Fruit fly (Drosophila melanogaster): ENCODE results near the gene Noc1.

The Noc1 gene

dm6 chr3L:11096195-11096908 lies 21.8 kb downstream of the Noc1 start, which contains the start of the genes CG46439, Iyd and CG33947 (continued):
- no peak for TF ChIP-seq pan (optimal IDR thresholded peaks at IDR 0.05)
- TF ChIP-seq pan (GFP tag; optimal IDR thresholded peaks at IDR 0.05 in 1 of 2, IDR thresholded peaks at IDR 0.05 in 1 of 2), result no peak
- TF ChIP-seq MBD-R2 (GFP tag; IDR thresholded peaks at IDR 0.05), result peak; percentile 28; the same call in 1 of the 2 replicates
- TF ChIP-seq CG13287 (GFP tag; IDR thresholded peaks at IDR 0.05; ENCODE audit: partially characterized antibody), result peak; percentile 50
- peak; percentile 58 for TF ChIP-seq Hand (GFP tag; optimal IDR thresholded peaks at IDR 0.05)
- TF ChIP-seq CG10543 (GFP tag; optimal IDR thresholded peaks at IDR 0.05), result peak; percentile 25
- TF ChIP-seq Lhr (GFP tag; optimal IDR thresholded peaks at IDR 0.05), result no peak
- no peak for TF ChIP-seq CG17912 (GFP tag; optimal IDR thresholded peaks at IDR 0.05)
- TF ChIP-seq CG11456 (GFP tag; IDR thresholded peaks at IDR 0.05), result no peak
- peak; percentile 95 for TF ChIP-seq nom (GFP tag; optimal IDR thresholded peaks at IDR 0.05)
- no peak for TF ChIP-seq cad (GFP tag; optimal IDR thresholded peaks at IDR 0.05)
- TF ChIP-seq CG1792 (GFP tag; optimal IDR thresholded peaks at IDR 0.05), result no peak
- no peak for TF ChIP-seq CG6272 (GFP tag; IDR thresholded peaks at IDR 0.05)
- TF ChIP-seq sens-2 (GFP tag; IDR thresholded peaks at IDR 0.05), result no peak
- TF ChIP-seq odd (GFP tag; optimal IDR thresholded peaks at IDR 0.05), result no peak
- TF ChIP-seq Doc3 (GFP tag; IDR thresholded peaks at IDR 0.05; ENCODE audit: partially characterized antibody), result 0 out of 3 replicates have a peak, but pooled peaks have one; percentile 31
- TF ChIP-seq CG31441 (GFP tag; IDR thresholded peaks at IDR 0.05), result no peak
- no peak for TF ChIP-seq CG7839 (tag; optimal IDR thresholded peaks at IDR 0.05)
- TF ChIP-seq slp2 (GFP tag; optimal IDR thresholded peaks at IDR 0.05), result no peak
- TF ChIP-seq bigmax (GFP tag; optimal IDR thresholded peaks at IDR 0.05), result no peak
- peak; percentile 18 for TF ChIP-seq CG11504 (tag; optimal IDR thresholded peaks at IDR 0.05)
- peak; percentile 37 for TF ChIP-seq CG2116 (GFP tag; optimal IDR thresholded peaks at IDR 0.05)
- TF ChIP-seq caup (GFP tag; optimal IDR thresholded peaks at IDR 0.05; ENCODE audit: severe bottlenecking), result no peak
- no peak for TF ChIP-seq CG31365 (tag; optimal IDR thresholded peaks at IDR 0.05)
- TF ChIP-seq CG14441 (GFP tag; IDR thresholded peaks at IDR 0.05), result peak; percentile 29; the same call in 1 of the 2 replicates
- TF ChIP-seq her (GFP tag; optimal IDR thresholded peaks at IDR 0.05), result no peak
- TF ChIP-seq Awh (GFP tag; IDR thresholded peaks at IDR 0.05), result no peak
- TF ChIP-seq Bgb (GFP tag; IDR thresholded peaks at IDR 0.05; ENCODE audit: partially characterized antibody), result peak; percentile 37; the same call in 1 of the 2 replicates
- TF ChIP-seq NC2α (GFP tag; optimal IDR thresholded peaks at IDR 0.05), result no peak
- no peak for TF ChIP-seq Fer3 (tag; optimal IDR thresholded peaks at IDR 0.05)
- TF ChIP-seq CG18599 (GFP tag; optimal IDR thresholded peaks at IDR 0.05), result no peak
- TF ChIP-seq grau (tag; optimal IDR thresholded peaks at IDR 0.05), result peak; percentile 2
- no peak for TF ChIP-seq amos (GFP tag; IDR thresholded peaks at IDR 0.05; ENCODE audit: partially characterized antibody)
- no peak for TF ChIP-seq insv (GFP tag; optimal IDR thresholded peaks at IDR 0.05)
- no peak for TF ChIP-seq schlank (tag; optimal IDR thresholded peaks at IDR 0.05)
- TF ChIP-seq ems (GFP tag; optimal IDR thresholded peaks at IDR 0.05), result peak; percentile 9
- no peak for TF ChIP-seq CG2889 (GFP tag; IDR thresholded peaks at IDR 0.05)
- TF ChIP-seq Lpt (GFP tag; optimal IDR thresholded peaks at IDR 0.05), result no peak
- TF ChIP-seq az2 (GFP tag; optimal IDR thresholded peaks at IDR 0.05), result no peak
- TF ChIP-seq psq (GFP tag; optimal IDR thresholded peaks at IDR 0.05), result no peak
- TF ChIP-seq CG1024 (GFP tag; IDR thresholded peaks at IDR 0.05), result no peak
- TF ChIP-seq ham (GFP tag; IDR thresholded peaks at IDR 0.05), result no peak
- no peak for TF ChIP-seq CG8359 (GFP tag; optimal IDR thresholded peaks at IDR 0.05; ENCODE audit: borderline replicate concordance)
- TF ChIP-seq unc-4 (GFP tag; IDR thresholded peaks at IDR 0.05; ENCODE audit: partially characterized antibody), result peak; percentile 40; the same call in 1 of the 2 replicates
- TF ChIP-seq CG1832 (GFP tag; optimal IDR thresholded peaks at IDR 0.05), result no peak
- TF ChIP-seq tll (GFP tag; optimal IDR thresholded peaks at IDR 0.05), result no peak
- TF ChIP-seq CG1233 (GFP tag; optimal IDR thresholded peaks at IDR 0.05), result no peak
- peak; percentile 32 for TF ChIP-seq CG15269 (tag; optimal IDR thresholded peaks at IDR 0.05)
- no peak for TF ChIP-seq Hey (tag; optimal IDR thresholded peaks at IDR 0.05)
